Worm (Caenorhabditis elegans) whole organism, midembryonic: ENCODE data around the gene hst-3.1.

ENCODE experiments used
- T22C8.4 ChIP-seq: fragments of 200-800 bp; sonication (Bioruptor generic); IDR thresholded peaks from 2 replicates; pipeline ENCODE4 v1.3.6; 2022; ENCODE audit warnings: missing genetic modification characterization, missing compliant biosample characterization
- cog-1 ChIP-seq: sonication (generic microtip); optimal IDR thresholded peaks from 2 replicates; lab custom pipeline; 2016; ENCODE audit warnings: missing genetic modification characterization, missing compliant biosample characterization
- flt-1 ChIP-seq: fragments of 200-800 bp; sonication (Bioruptor generic); IDR thresholded peaks from 2 replicates; pipeline ENCODE4 v1.3.6; 2022; ENCODE audit warnings: missing genetic modification characterization, missing compliant biosample characterization
- klf-2 ChIP-seq: fragments of 200-800 bp; sonication (Bioruptor generic); conservative IDR thresholded peaks from 2 replicates; pipeline ENCODE4 v1.3.6; 2022; ENCODE audit warnings: missing genetic modification reagents, missing genetic modification characterization, missing compliant biosample characterization
- med-1 ChIP-seq: sonication (generic microtip); optimal IDR thresholded peaks from 2 replicates; lab custom pipeline; 2017; ENCODE audit warnings: missing genetic modification characterization, mild to moderate bottlenecking, missing compliant biosample characterization, antibody characterized with exemption, missing genetic modification reagents; ENCODE audit not compliant: insufficient read depth
- ref-1 ChIP-seq: fragments of 200-800 bp; sonication (Bioruptor generic); conservative IDR thresholded peaks from 2 replicates; pipeline ENCODE4 v1.3.6; 2022; ENCODE audit warnings: missing genetic modification reagents, missing genetic modification characterization, missing compliant biosample characterization
- tab-1 ChIP-seq: fragments of 200-800 bp; sonication (Bioruptor generic); IDR thresholded peaks from 2 replicates; pipeline ENCODE4 v1.3.6; 2022; ENCODE audit warnings: missing genetic modification characterization, missing compliant biosample characterization
- ztf-23 ChIP-seq: fragments of 200-800 bp; sonication (Bioruptor generic); IDR thresholded peaks from 2 replicates; pipeline ENCODE4 v1.3.6; 2022; ENCODE audit warnings: missing genetic modification reagents, missing genetic modification characterization, missing compliant biosample characterization
- ztf-29 ChIP-seq: fragments of 200-800 bp; sonication (Bioruptor generic); IDR thresholded peaks from 2 replicates; pipeline ENCODE4 v1.3.6; 2022; ENCODE audit warnings: missing genetic modification reagents, missing genetic modification characterization, missing compliant biosample characterization

Gene hst-3.1

DNA sequence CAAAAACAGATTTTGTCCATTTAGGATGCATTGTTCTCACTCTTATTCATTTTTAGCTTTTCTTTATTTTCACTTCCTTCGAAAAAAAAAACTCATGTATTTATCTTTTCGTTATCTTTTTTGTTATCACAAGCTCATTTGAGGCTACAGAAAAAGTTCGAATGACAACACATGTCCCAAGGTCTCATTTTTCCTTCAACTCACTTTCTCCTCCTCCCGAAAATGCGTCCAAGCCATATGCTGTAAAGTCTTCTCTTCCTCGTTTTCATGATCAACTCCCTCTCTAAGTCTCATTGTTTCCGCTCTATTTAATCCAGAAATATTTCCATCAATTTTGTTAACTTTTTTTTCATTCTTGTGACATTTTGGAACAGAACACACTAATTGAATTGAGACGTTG lies 12.3 kb upstream of the hst-3.1 start:
- TF ChIP-seq ref-1 (GFP tag; lab: Robert Waterston, UW), result no peak
- no peak for TF ChIP-seq ztf-29
- no peak for TF ChIP-seq ztf-23
- no peak for TF ChIP-seq tab-1 (GFP tag; lab: Robert Waterston, UW)
- no peak for TF ChIP-seq T22C8.4 (GFP tag; lab: Robert Waterston, UW)
- no peak for TF ChIP-seq flt-1 (GFP tag; lab: Robert Waterston, UW)
- no peak for TF ChIP-seq cog-1 (tag; lab: Kevin White, UChicago)
- no peak for TF ChIP-seq med-1 (GFP tag; lab: Kevin White, UChicago)
- TF ChIP-seq klf-2 (GFP tag; lab: Robert Waterston, UW), result no peak

DNA sequence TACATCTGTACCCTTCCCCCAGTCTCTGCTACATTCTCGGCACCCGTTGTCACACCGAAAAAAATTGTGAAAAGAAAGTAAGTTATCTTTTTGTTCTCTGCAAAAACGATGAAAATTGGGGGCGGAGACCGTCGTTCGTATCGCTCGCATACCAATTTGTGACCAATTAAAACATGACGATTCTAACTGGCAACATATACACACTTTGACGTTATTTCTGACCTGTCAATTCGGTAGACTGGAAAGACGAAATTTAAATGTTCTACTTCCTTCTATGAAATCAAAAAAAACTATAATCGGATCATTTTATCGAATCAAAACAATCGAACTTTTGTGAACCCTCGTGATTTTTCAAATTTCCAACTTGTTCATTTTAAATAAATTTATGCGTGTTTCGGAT lies 11.5 kb upstream of the hst-3.1 start:
- TF ChIP-seq ztf-29 (no peak), med-1 (GFP tag; lab: Kevin White, UChicago) (no peak)

DNA sequence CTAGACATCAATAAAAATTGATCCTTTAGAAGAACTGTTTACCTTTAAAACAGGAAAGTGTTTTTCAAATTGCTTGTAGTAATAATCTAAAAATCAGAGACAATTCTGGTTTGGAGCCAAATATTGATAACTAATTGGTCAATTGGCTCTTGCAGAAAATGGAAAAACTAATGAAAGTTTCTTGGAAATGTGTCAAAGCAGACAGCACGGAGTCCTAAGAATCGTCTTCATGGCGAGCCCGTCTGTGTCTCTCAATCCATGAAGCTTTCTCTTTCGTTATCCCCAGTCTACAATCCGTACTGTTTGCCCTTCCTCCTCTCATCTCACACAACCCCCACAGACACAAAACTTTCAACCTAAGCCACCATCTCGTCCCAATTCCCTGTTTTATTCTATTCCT lies 10.5 kb upstream of the hst-3.1 start, which contains the start of gene F40H3.1:
Gene F40H3.1, plus strand, starts transcription at position 301 of the 400 bp plus-strand sequence.
- TF ChIP-seq klf-2 (GFP tag; lab: Robert Waterston, UW) (no peak), T22C8.4 (GFP tag; lab: Robert Waterston, UW) (no peak), ztf-29 (no peak)

DNA sequence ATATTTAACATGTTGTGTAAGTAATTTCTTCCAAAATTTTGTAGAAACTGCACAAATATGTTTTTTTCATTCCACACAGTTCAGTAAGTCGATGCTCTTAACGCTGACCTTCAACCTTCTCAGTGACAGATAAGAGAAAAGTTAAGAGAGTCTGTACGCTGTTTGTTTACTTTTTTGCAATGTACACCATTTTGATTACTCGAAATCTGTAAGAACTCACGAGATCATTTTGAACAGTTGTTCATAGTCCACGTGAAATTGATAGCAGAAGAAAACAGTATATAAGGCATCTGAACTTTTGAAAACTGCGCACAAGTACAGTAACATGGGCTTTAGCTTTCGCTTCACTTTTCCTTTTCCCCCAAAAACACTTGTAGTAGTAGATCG lies 9.7 kb upstream of the hst-3.1 start:
- TF ChIP-seq ztf-23 (no peak), ztf-29 (no peak), klf-2 (GFP tag; lab: Robert Waterston, UW) (no peak), ref-1 (GFP tag; lab: Robert Waterston, UW) (no peak), med-1 (GFP tag; lab: Kevin White, UChicago) (no peak), T22C8.4 (GFP tag; lab: Robert Waterston, UW) (no peak), cog-1 (tag; lab: Kevin White, UChicago) (no peak), tab-1 (GFP tag; lab: Robert Waterston, UW) (no peak), flt-1 (GFP tag; lab: Robert Waterston, UW) (no peak)

DNA sequence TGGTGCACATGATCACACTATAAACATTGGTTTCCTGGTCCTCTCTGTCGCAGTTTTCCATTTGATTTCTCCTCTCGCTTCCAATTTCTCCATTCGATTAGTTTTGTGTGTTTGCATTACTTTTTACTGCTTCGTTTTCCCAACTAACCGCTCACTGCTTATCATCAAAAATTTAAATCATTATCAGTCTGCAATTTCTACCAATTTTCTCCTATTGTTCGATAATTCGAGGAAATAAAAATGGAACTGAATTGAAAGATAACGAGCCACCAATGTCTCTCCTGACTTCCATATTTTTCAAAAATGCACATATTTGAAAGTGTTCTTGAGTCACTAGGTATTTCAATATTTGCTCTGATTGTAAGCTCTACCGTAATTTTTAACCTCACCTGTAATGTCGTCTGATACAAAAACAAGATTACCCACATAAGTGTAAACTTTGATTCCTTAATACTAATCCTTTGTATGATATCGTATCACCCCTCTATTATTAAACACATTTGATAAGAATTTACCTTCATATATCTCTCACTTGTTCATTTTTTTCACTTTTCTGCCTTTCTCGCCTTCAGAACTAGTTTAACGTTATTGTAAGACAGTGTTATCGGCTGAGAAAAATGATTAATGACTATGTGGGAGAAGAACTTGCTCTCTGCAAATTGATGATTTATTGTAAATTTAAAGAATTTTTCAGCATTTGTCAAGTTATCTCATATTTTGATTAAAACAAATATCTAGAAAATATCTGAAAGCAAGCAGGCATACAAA lies 9.1 kb upstream of the hst-3.1 start:
- TF ChIP-seq ref-1 (GFP tag; lab: Robert Waterston, UW) (no peak), flt-1 (GFP tag; lab: Robert Waterston, UW) (no peak), cog-1 (tag; lab: Kevin White, UChicago) (no peak), med-1 (GFP tag; lab: Kevin White, UChicago) (no peak), klf-2 (GFP tag; lab: Robert Waterston, UW) (no peak), ztf-29 (no peak), tab-1 (GFP tag; lab: Robert Waterston, UW) (no peak), T22C8.4 (GFP tag; lab: Robert Waterston, UW) (no peak), ztf-23 (no peak)

DNA sequence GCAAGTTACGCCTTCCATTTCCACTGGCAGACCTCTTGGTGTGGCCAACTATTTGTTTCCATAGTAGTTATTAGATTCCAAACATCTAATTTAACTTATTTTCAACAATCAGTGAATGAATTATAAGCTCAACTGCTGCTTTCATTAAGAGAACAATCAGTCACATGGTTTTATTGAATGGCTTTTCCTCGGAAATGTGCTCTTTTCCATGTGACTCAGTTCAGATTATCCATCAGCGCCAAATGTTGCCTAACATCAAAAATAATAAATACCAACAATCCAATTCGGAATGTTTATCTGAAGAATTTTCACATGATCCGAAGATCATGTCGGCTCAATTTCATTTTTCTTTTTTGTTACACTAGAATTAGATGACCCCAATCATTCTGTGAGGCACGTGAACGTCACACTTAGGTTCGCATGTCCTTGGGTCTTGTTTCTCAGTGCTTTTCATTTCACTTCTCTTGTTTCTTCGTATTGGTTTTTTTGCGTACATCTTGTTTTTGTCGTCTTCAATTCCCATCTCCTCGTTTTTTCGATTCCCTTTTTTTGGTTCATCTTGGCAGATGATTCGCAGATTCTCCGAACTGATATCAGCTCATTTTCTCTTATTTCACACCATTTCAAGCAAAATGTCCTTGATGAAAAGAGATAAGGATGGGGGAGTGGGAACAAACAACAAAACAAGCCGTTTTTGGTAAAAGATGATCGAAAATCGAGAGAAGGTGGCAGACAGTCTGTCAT lies 7.3 kb upstream of the hst-3.1 start:
- TF ChIP-seq ref-1 (GFP tag; lab: Robert Waterston, UW) (no peak), ztf-29 (no peak), klf-2 (GFP tag; lab: Robert Waterston, UW) (no peak), flt-1 (GFP tag; lab: Robert Waterston, UW) (no peak), med-1 (GFP tag; lab: Kevin White, UChicago) (no peak), ztf-23 (no peak), cog-1 (tag; lab: Kevin White, UChicago) (no peak), tab-1 (GFP tag; lab: Robert Waterston, UW) (no peak), T22C8.4 (GFP tag; lab: Robert Waterston, UW) (no peak)

DNA sequence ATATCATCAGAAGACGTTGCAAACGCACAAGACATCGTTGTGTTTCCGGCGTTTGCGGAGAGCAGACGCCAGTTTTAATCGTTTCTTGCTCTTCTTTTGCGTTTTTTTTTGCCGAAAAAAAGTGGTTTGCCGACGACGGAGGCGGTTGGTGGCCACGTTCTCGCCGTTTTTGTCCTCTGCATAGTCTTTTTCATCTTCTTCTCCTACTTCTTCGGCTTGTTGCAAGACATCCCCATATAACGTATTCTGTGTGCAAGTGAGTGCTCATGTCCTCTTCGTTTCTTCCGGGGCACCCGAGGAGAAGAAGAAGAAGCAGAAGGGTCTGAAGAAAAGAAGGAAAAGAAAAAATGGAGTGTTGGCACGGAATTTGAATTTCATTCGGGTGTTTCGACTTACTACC lies 6.0 kb upstream of the hst-3.1 start:
- TF ChIP-seq ztf-29 (no peak), ztf-23 (no peak), cog-1 (tag; lab: Kevin White, UChicago) (no peak), flt-1 (GFP tag; lab: Robert Waterston, UW) (no peak), ref-1 (GFP tag; lab: Robert Waterston, UW) (no peak), klf-2 (GFP tag; lab: Robert Waterston, UW) (no peak), med-1 (GFP tag; lab: Kevin White, UChicago) (no peak), tab-1 (GFP tag; lab: Robert Waterston, UW) (no peak), T22C8.4 (GFP tag; lab: Robert Waterston, UW) (no peak)

DNA sequence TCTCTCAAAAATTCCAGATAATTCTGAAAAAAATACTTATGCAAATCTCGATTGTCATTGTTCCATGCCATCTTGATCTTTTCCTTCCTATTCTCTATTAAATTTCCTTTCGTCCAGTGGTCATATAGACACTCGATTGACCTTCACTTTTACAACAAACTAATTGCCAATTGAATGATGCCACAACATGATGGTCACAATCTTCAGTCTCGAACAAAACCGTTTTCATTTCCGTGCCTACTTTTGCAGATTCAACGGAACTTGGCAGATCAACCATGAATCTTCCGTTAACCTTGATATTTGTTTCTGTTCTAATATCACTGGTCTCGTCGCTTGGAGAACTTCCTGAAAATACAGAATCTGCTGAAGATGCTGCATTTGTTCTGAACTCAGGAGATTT lies 4.3 kb upstream of the hst-3.1 start, which contains the start of gene F40H3.2:
Gene F40H3.2, plus strand, starts transcription at position 250 of the 400 bp plus-strand sequence.
- no peak for TF ChIP-seq cog-1 (tag; lab: Kevin White, UChicago)
- no peak for TF ChIP-seq med-1 (GFP tag; lab: Kevin White, UChicago)
- TF ChIP-seq tab-1 (GFP tag; lab: Robert Waterston, UW), result no peak

DNA sequence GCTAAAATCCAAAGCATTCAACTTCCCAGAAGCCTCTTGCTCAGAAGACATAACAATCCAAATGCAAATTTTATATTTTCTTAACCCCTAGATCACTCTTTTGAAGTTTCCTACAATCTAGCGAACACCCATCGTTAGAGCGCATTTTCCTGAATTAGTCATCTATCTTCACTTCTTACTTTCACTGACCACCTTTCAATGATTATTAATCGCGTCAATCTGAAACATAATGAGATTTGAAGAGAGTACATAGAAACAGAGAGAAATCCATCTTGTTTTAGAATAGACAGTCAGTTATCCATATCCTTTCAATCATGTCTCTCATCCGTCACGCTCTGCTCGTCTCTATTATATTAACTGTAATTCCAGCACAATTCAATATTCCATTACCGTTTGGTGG lies 2.2 kb upstream of the hst-3.1 start, which contains the start of gene F40H3.3:
Gene F40H3.3, plus strand, starts transcription at position 280 of the 400 bp plus-strand sequence.
- TF ChIP-seq med-1 (GFP tag; lab: Kevin White, UChicago) (no peak), T22C8.4 (GFP tag; lab: Robert Waterston, UW) (no peak), klf-2 (GFP tag; lab: Robert Waterston, UW) (no peak), cog-1 (tag; lab: Kevin White, UChicago) (no peak), tab-1 (GFP tag; lab: Robert Waterston, UW) (no peak), flt-1 (GFP tag; lab: Robert Waterston, UW) (no peak), ref-1 (GFP tag; lab: Robert Waterston, UW) (no peak), ztf-23 (no peak), ztf-29 (no peak)
